Worm (Caenorhabditis elegans) whole organism, L1 larva: ENCODE measurements around the gene C35D10.3.
A peak's percentile ranks its signal among the peaks of the same experiment; 100 is the strongest.

Experiments
- C16A3.4 ChIP-seq: fragments of 150-350 bp; optimal IDR thresholded peaks from 2 replicates; lab custom pipeline; 2014; ENCODE audit warnings: missing biosample characterization, missing genetic modification characterization
- C34B4.2 ChIP-seq: sonication (generic microtip); optimal IDR thresholded peaks from 2 replicates; lab custom pipeline; 2017; ENCODE audit warnings: mild to moderate bottlenecking, missing genetic modification characterization, missing compliant biosample characterization
- F16B12.6 ChIP-seq: fragments of 150-350 bp; optimal IDR thresholded peaks from 2 replicates; lab custom pipeline; 2014; ENCODE audit warnings: missing biosample characterization, missing genetic modification characterization
- Y116A8C.19 ChIP-seq: sonication (generic microtip); optimal IDR thresholded peaks from 2 replicates; lab custom pipeline; 2016; ENCODE audit warnings: missing compliant biosample characterization, missing genetic modification characterization, borderline replicate concordance
- aly-2 ChIP-seq: fragments of 150-350 bp; optimal IDR thresholded peaks from 2 replicates; lab custom pipeline; 2014; ENCODE audit warnings: missing biosample characterization, missing genetic modification characterization
- ama-1 ChIP-seq: fragments of 150-350 bp; optimal IDR thresholded peaks from 2 replicates; lab custom pipeline; 2014
- blmp-1 ChIP-seq: fragments of 150-350 bp; optimal IDR thresholded peaks from 2 replicates; lab custom pipeline; 2014; ENCODE audit warnings: missing biosample characterization, missing genetic modification characterization
- ceh-8 ChIP-seq: fragments of 200-800 bp; sonication (Bioruptor generic); optimal IDR thresholded peaks from 2 replicates; lab custom pipeline; 2018; ENCODE audit warnings: mild to moderate bottlenecking, missing genetic modification characterization, moderate library complexity, missing compliant biosample characterization
- ceh-82 ChIP-seq, 3 experiments: fragments of 150-350 bp in 1 of 3; sonication (generic microtip) in 2 of 3; optimal IDR thresholded peaks; 2 replicates each; lab custom pipeline; 2014 to 2017; ENCODE audit warnings: missing biosample characterization in 3 of 3, missing genetic modification characterization in 3 of 3
- ceh-88 ChIP-seq: fragments of 200-800 bp; sonication (Bioruptor generic); IDR thresholded peaks from 2 replicates; pipeline ENCODE4 v1.3.6; 2022; ENCODE audit warnings: missing genetic modification characterization, missing compliant biosample characterization
- ceh-90 ChIP-seq: sonication (generic microtip); optimal IDR thresholded peaks from 2 replicates; lab custom pipeline; 2016; ENCODE audit warnings: missing genetic modification characterization, missing compliant biosample characterization
- dsc-1 ChIP-seq: sonication (generic microtip); optimal IDR thresholded peaks from 2 replicates; lab custom pipeline; 2016; ENCODE audit warnings: mild to moderate bottlenecking, missing genetic modification characterization, missing compliant biosample characterization
- efl-1 ChIP-seq, 4 experiments: fragments of 150-350 bp; optimal IDR thresholded peaks in 3 of 4; peaks in 1 of 4; 1 replicate in 1 of 4; 2 replicates in 3 of 4; lab custom pipeline; 2014; ENCODE audit warnings: missing biosample characterization in 2 of 4, missing genetic modification characterization in 2 of 4, missing genetic modification reagents in 2 of 4
- efl-3 ChIP-seq: fragments of 200-800 bp; sonication (Bioruptor generic); optimal IDR thresholded peaks from 2 replicates; lab custom pipeline; 2018; ENCODE audit warnings: mild to moderate bottlenecking, missing genetic modification characterization, missing compliant biosample characterization
- egl-13 ChIP-seq: sonication (generic microtip); optimal IDR thresholded peaks from 2 replicates; lab custom pipeline; 2016; ENCODE audit warnings: missing genotype, missing genetic modification reagents, missing genetic modification characterization, missing compliant biosample characterization
- fkh-4 ChIP-seq: sonication (generic microtip); optimal IDR thresholded peaks from 2 replicates; lab custom pipeline; 2016; ENCODE audit warnings: missing compliant biosample characterization, missing genetic modification characterization, borderline replicate concordance
- hlh-4 ChIP-seq: sonication (generic microtip); optimal IDR thresholded peaks from 2 replicates; lab custom pipeline; 2016; ENCODE audit warnings: mild to moderate bottlenecking, missing genetic modification characterization, missing compliant biosample characterization
- hpl-2 ChIP-seq: fragments of 150-350 bp; optimal IDR thresholded peaks from 2 replicates; lab custom pipeline; 2014; ENCODE audit warnings: missing biosample characterization, missing genetic modification reagents, missing genetic modification characterization
- jun-1 ChIP-seq: fragments of 150-350 bp; optimal IDR thresholded peaks from 2 replicates; lab custom pipeline; 2014; ENCODE audit warnings: missing biosample characterization, missing genetic modification reagents, missing genetic modification characterization
- lin-13 ChIP-seq: fragments of 150-350 bp; optimal IDR thresholded peaks from 2 replicates; lab custom pipeline; 2014; ENCODE audit warnings: missing biosample characterization, missing genetic modification reagents, missing genetic modification characterization
- lin-39 ChIP-seq: fragments of 150-350 bp; optimal IDR thresholded peaks from 2 replicates; lab custom pipeline; 2014; ENCODE audit warnings: missing biosample characterization, missing genetic modification reagents, missing genetic modification characterization
- lir-3 ChIP-seq: sonication (generic microtip); optimal IDR thresholded peaks from 2 replicates; lab custom pipeline; 2016; ENCODE audit warnings: mild to moderate bottlenecking, missing genetic modification characterization, moderate library complexity, missing compliant biosample characterization; ENCODE audit not compliant: poor library complexity
- lsy-2 ChIP-seq, 2 experiments: fragments of 150-350 bp; optimal IDR thresholded peaks; 2 replicates each; lab custom pipeline; 2014; ENCODE audit warnings: missing biosample characterization in 2 of 2, missing genetic modification characterization in 2 of 2
- mef-2 ChIP-seq: fragments of 150-350 bp; optimal IDR thresholded peaks from 2 replicates; lab custom pipeline; 2014; ENCODE audit warnings: missing biosample characterization, missing genetic modification characterization
- nhr-11 ChIP-seq: fragments of 150-350 bp; optimal IDR thresholded peaks from 2 replicates; lab custom pipeline; 2014; ENCODE audit warnings: missing biosample characterization, missing genetic modification characterization
- nhr-12 ChIP-seq: sonication (generic microtip); optimal IDR thresholded peaks from 2 replicates; lab custom pipeline; 2017; ENCODE audit warnings: missing biosample characterization, missing genetic modification characterization
- nhr-237 ChIP-seq: fragments of 150-350 bp; optimal IDR thresholded peaks from 2 replicates; lab custom pipeline; 2014; ENCODE audit warnings: missing biosample characterization, missing genetic modification characterization
- nhr-28 ChIP-seq: fragments of 150-350 bp; optimal IDR thresholded peaks from 2 replicates; lab custom pipeline; 2014; ENCODE audit warnings: missing biosample characterization, missing genetic modification characterization
- nhr-47 ChIP-seq: sonication (generic microtip); optimal IDR thresholded peaks from 2 replicates; lab custom pipeline; 2016; ENCODE audit warnings: mild to moderate bottlenecking, missing genetic modification characterization, moderate library complexity, missing compliant biosample characterization
- nhr-76 ChIP-seq: sonication (generic microtip); optimal IDR thresholded peaks from 2 replicates; lab custom pipeline; 2017; ENCODE audit warnings: missing biosample characterization, missing genetic modification characterization
- nhr-77 ChIP-seq: fragments of 150-350 bp; optimal IDR thresholded peaks from 2 replicates; lab custom pipeline; 2014; ENCODE audit warnings: missing biosample characterization, missing genetic modification characterization
- nhr-84 ChIP-seq: sonication (generic microtip); optimal IDR thresholded peaks from 2 replicates; lab custom pipeline; 2017; ENCODE audit warnings: missing biosample characterization, missing genetic modification characterization
- pag-3 ChIP-seq: sonication (generic microtip); optimal IDR thresholded peaks from 2 replicates; lab custom pipeline; 2017; ENCODE audit warnings: missing genetic modification characterization, mild to moderate bottlenecking, missing compliant biosample characterization, antibody characterized with exemption, borderline replicate concordance; ENCODE audit not compliant: insufficient read depth
- rnt-1 ChIP-seq: sonication (generic microtip); optimal IDR thresholded peaks from 2 replicates; lab custom pipeline; 2016; ENCODE audit warnings: mild to moderate bottlenecking, missing genetic modification characterization, moderate library complexity, missing compliant biosample characterization
- skn-1 ChIP-seq: fragments of 150-350 bp; optimal IDR thresholded peaks from 2 replicates; lab custom pipeline; 2014; ENCODE audit warnings: missing biosample characterization, missing genetic modification characterization
- snu-23 ChIP-seq: sonication (generic microtip); optimal IDR thresholded peaks from 2 replicates; lab custom pipeline; 2016; ENCODE audit warnings: missing genetic modification characterization, missing compliant biosample characterization
- sox-4 ChIP-seq: sonication (generic microtip); optimal IDR thresholded peaks from 2 replicates; lab custom pipeline; 2016; ENCODE audit warnings: missing genetic modification characterization, missing compliant biosample characterization
- sptf-1 ChIP-seq: fragments of 150-350 bp; optimal IDR thresholded peaks from 2 replicates; lab custom pipeline; 2014; ENCODE audit warnings: missing biosample characterization, missing genetic modification characterization
- swsn-7 ChIP-seq: sonication (generic microtip); optimal IDR thresholded peaks from 2 replicates; lab custom pipeline; 2016; ENCODE audit warnings: missing genetic modification characterization, missing compliant biosample characterization
- tbx-2 ChIP-seq: sonication (generic microtip); optimal IDR thresholded peaks from 2 replicates; lab custom pipeline; 2016; ENCODE audit warnings: missing genetic modification characterization, missing compliant biosample characterization
- tlp-1 ChIP-seq: fragments of 150-350 bp; optimal IDR thresholded peaks from 2 replicates; lab custom pipeline; 2014; ENCODE audit warnings: missing biosample characterization, missing genetic modification characterization
- unc-62 ChIP-seq: fragments of 150-350 bp; optimal IDR thresholded peaks from 2 replicates; lab custom pipeline; 2014; ENCODE audit warnings: missing biosample characterization, missing genetic modification reagents, missing genetic modification characterization
- unc-98 ChIP-seq: fragments of 200-800 bp; sonication (Bioruptor generic); IDR thresholded peaks from 2 replicates; pipeline ENCODE4 v1.3.6; 2022; ENCODE audit warnings: missing genetic modification characterization, missing compliant biosample characterization
- xbp-1 ChIP-seq: sonication (generic microtip); optimal IDR thresholded peaks from 2 replicates; lab custom pipeline; 2016; ENCODE audit warnings: missing genetic modification characterization, missing compliant biosample characterization
- zag-1 ChIP-seq: fragments of 150-350 bp; optimal IDR thresholded peaks from 2 replicates; lab custom pipeline; 2014; ENCODE audit warnings: missing biosample characterization, missing genetic modification characterization
- zip-4 ChIP-seq: fragments of 200-800 bp; sonication (Bioruptor generic); optimal IDR thresholded peaks from 2 replicates; lab custom pipeline; 2018; ENCODE audit warnings: mild to moderate bottlenecking, missing genetic modification characterization, moderate library complexity, missing compliant biosample characterization
- ztf-11 ChIP-seq, 2 experiments: sonication (generic microtip); optimal IDR thresholded peaks; 2 replicates each; lab custom pipeline; 2016 to 2017; ENCODE audit warnings: missing genetic modification characterization in 2 of 2, missing biosample characterization in 1 of 2, missing compliant biosample characterization in 1 of 2
- ztf-4 ChIP-seq: fragments of 150-350 bp; optimal IDR thresholded peaks from 2 replicates; lab custom pipeline; 2014; ENCODE audit warnings: missing biosample characterization, missing genetic modification characterization

C35D10.3 gene

ce11 chrIII:4912317-4912716, 43.6 kb downstream of the C35D10.3 start, which contains the start of the genes F26F4.9 and cee-1 (continued):
- TF ChIP-seq nhr-237 (tag; lab: Kevin White, UChicago) (no peak), nhr-12 (tag; lab: Kevin White, UChicago) (no peak), lir-3 (tag; lab: Kevin White, UChicago) (peak; percentile 93), ceh-82 (tag; optimal IDR thresholded peaks at IDR 0.05; lab: Kevin White, UChicago) (peak in 2 of 3 experiments; percentile 19 to 47), nhr-28 (tag; lab: Kevin White, UChicago) (no peak), zag-1 (tag; lab: Kevin White, UChicago) (no peak), dsc-1 (peak; percentile 84), swsn-7 (peak; percentile 70), nhr-11 (no peak), fkh-4 (peak; percentile 91), tbx-2 (tag; lab: Kevin White, UChicago) (peak; percentile 82), unc-62 (GFP tag; lab: Kevin White, UChicago) (no peak), skn-1 (tag; lab: Kevin White, UChicago) (peak; percentile 22), F16B12.6 (tag; lab: Kevin White, UChicago) (peak; percentile 40), ceh-88 (GFP tag; lab: Robert Waterston, UW) (no peak), nhr-47 (peak; percentile 82), unc-98 (GFP tag; lab: Robert Waterston, UW) (no peak), sptf-1 (no peak), hpl-2 (GFP tag; lab: Kevin White, UChicago) (no peak), zip-4 (peak; percentile 8), mef-2 (tag; lab: Kevin White, UChicago) (no peak), efl-3 (GFP tag; lab: Kevin White, UChicago) (no peak), hlh-4 (peak; percentile 22), egl-13 (tag; lab: Kevin White, UChicago) (peak; percentile 75), ztf-11 (tag; optimal IDR thresholded peaks at IDR 0.05; lab: Kevin White, UChicago) (peak in 1 of 2 experiments; percentile 88), pag-3 (tag; lab: Kevin White, UChicago) (no peak), snu-23 (GFP tag; lab: Kevin White, UChicago) (peak; percentile 75), sox-4 (tag; lab: Kevin White, UChicago) (peak; percentile 87), nhr-84 (tag; lab: Kevin White, UChicago) (no peak), blmp-1 (tag; lab: Kevin White, UChicago) (peak; percentile 40), lin-39 (tag; lab: Kevin White, UChicago) (no peak), lin-13 (GFP tag; lab: Kevin White, UChicago) (peak; percentile 21), Y116A8C.19 (tag; lab: Kevin White, UChicago) (peak; percentile 73), ceh-8 (GFP tag; lab: Kevin White, UChicago) (no peak), C16A3.4 (peak; percentile 35), C34B4.2 (tag; lab: Kevin White, UChicago) (no peak), ama-1 (lab: Kevin White, UChicago) (no peak), aly-2 (tag; lab: Kevin White, UChicago) (no peak), tlp-1 (tag; lab: Kevin White, UChicago) (no peak), rnt-1 (tag; lab: Kevin White, UChicago) (peak; percentile 96), jun-1 (no peak), ceh-90 (tag; lab: Kevin White, UChicago) (peak; percentile 90), nhr-77 (tag; lab: Kevin White, UChicago) (no peak), efl-1 (optimal IDR thresholded peaks at IDR 0.05; lab: Kevin White, UChicago) (peak; percentile 63 to 79), efl-1 (GFP tag; optimal IDR thresholded peaks at IDR 0.05 in 1 of 2; lab: Kevin White, UChicago) (peak; percentile 78 to 96), nhr-76 (no peak), lsy-2 (tag; optimal IDR thresholded peaks at IDR 0.05; lab: Kevin White, UChicago) (peak; percentile 63 to 69), ztf-4 (tag; lab: Kevin White, UChicago) (no peak), xbp-1 (tag; lab: Kevin White, UChicago) (peak; percentile 78)
